Fruit fly (Drosophila melanogaster) Kc167 (cell line): ENCODE measurements around the gene CG8031.

Experiments used
- Myc ChIP-seq: fragments of >200 bp; optimal IDR thresholded peaks from 2 replicates; lab custom pipeline; 2017; ENCODE audit warnings: missing external identifiers
- Sin3A ChIP-seq: fragments of >200 bp; optimal IDR thresholded peaks from 2 replicates; lab custom pipeline; 2018; ENCODE audit warnings: missing external identifiers
- h ChIP-seq: fragments of >200 bp; optimal IDR thresholded peaks from 3 replicates; lab custom pipeline; 2018; ENCODE audit warnings: missing external identifiers
- insv ChIP-seq: fragments of >200 bp; optimal IDR thresholded peaks from 3 replicates; lab custom pipeline; 2018; ENCODE audit warnings: missing external identifiers
- psq ChIP-seq: fragments of >200 bp; optimal IDR thresholded peaks from 2 replicates; lab custom pipeline; 2017; ENCODE audit warnings: missing external identifiers
- ttk ChIP-seq: sonication (Bioruptor generic); optimal IDR thresholded peaks from 2 replicates; lab custom pipeline; 2017; ENCODE audit warnings: missing external identifiers

Gene CG8031

dm6 chr3R:12995047-12995446, 16.1 kb downstream of the CG8031 start, which contains the start of gene yellow-f2:
TSS of gene yellow-f2 (minus strand) at chr3R:12995147.
- TF ChIP-seq psq (no peak), ttk (no peak), h (lab: Kevin White, UChicago) (no peak), insv (lab: Kevin White, UChicago) (no peak), Sin3A (lab: Kevin White, UChicago) (no peak), Myc (lab: Kevin White, UChicago) (no peak)

dm6 chr3R:12993018-12993417, 18.1 kb downstream of the CG8031 start, which contains the start of gene yellow-f:
TSS of gene yellow-f (minus strand) at chr3R:12993201.
- no peak for TF ChIP-seq insv (lab: Kevin White, UChicago)
- no peak for TF ChIP-seq Sin3A (lab: Kevin White, UChicago)
- no peak for TF ChIP-seq psq
- no peak for TF ChIP-seq h (lab: Kevin White, UChicago)
- TF ChIP-seq ttk, result no peak
- TF ChIP-seq Myc (lab: Kevin White, UChicago), result no peak

- TF ChIP-seq ttk (no peak), Sin3A (lab: Kevin White, UChicago) (no peak), psq (no peak), insv (lab: Kevin White, UChicago) (no peak), Myc (lab: Kevin White, UChicago) (no peak), h (lab: Kevin White, UChicago) (no peak)
Measured at dm6 chr3R:12988411-12988810, 22.7 kb downstream of the CG8031 start, which contains the start of gene CG14383. TSS of gene CG14383 (minus strand) at chr3R:12988511.

dm6 chr3R:12985828-12986530, 25.1 kb downstream of the CG8031 start, which contains the start of gene CG31342:
TSS of gene CG31342 (plus strand) at chr3R:12986041.
- no peak for TF ChIP-seq Myc (lab: Kevin White, UChicago)
- no peak for TF ChIP-seq h (lab: Kevin White, UChicago)

dm6 chr3R:12982982-12983633, 28.0 kb downstream of the CG8031 start:
- TF ChIP-seq Sin3A (lab: Kevin White, UChicago), result no peak
- no peak for TF ChIP-seq Myc (lab: Kevin White, UChicago)
- no peak for TF ChIP-seq ttk
- TF ChIP-seq insv (lab: Kevin White, UChicago), result no peak
- TF ChIP-seq psq, result no peak
- no peak for TF ChIP-seq h (lab: Kevin White, UChicago)

- TF ChIP-seq Sin3A (lab: Kevin White, UChicago) (no peak), psq (no peak), Myc (lab: Kevin White, UChicago) (no peak), h (lab: Kevin White, UChicago) (no peak), insv (lab: Kevin White, UChicago) (no peak), ttk (no peak)
Measured at dm6 chr3R:12982167-12982981, 28.7 kb downstream of the CG8031 start.

- TF ChIP-seq insv (lab: Kevin White, UChicago) (no peak), psq (no peak), h (lab: Kevin White, UChicago) (no peak), Sin3A (lab: Kevin White, UChicago) (no peak)
Measured at dm6 chr3R:12981334-12982166, 29.6 kb downstream of the CG8031 start.

- TF ChIP-seq ttk (no peak), Sin3A (lab: Kevin White, UChicago) (no peak), insv (lab: Kevin White, UChicago) (no peak), h (lab: Kevin White, UChicago) (no peak), psq (no peak), Myc (lab: Kevin White, UChicago) (no peak)
Measured at dm6 chr3R:12980628-12981219, 30.4 kb downstream of the CG8031 start, which contains the start of gene Paip2. TSS of gene Paip2 (plus strand) at chr3R:12980792.

dm6 chr3R:12977371-12978050, 33.6 kb downstream of the CG8031 start, which contains the start of the genes CG7381 and CG7091:
TSS of gene CG7381 (minus strand) at chr3R:12977471.
TSS of gene CG7091 (plus strand) at chr3R:12978000.
- TF ChIP-seq h (lab: Kevin White, UChicago) (no peak), Sin3A (lab: Kevin White, UChicago) (no peak), ttk (no peak), insv (lab: Kevin White, UChicago) (no peak), Myc (lab: Kevin White, UChicago) (no peak), psq (no peak)

dm6 chr3R:12975223-12975622, 35.9 kb downstream of the CG8031 start:
- TF ChIP-seq psq (no peak), h (lab: Kevin White, UChicago) (no peak), insv (lab: Kevin White, UChicago) (no peak), Sin3A (lab: Kevin White, UChicago) (no peak), Myc (lab: Kevin White, UChicago) (no peak), ttk (no peak)
